Worm (Caenorhabditis elegans) whole organism, young adult: ENCODE results near the gene npl-10.

ENCODE experiments used
- B0261.1 ChIP-seq: sonication (generic microtip); optimal IDR thresholded peaks from 2 replicates; lab custom pipeline; 2016; ENCODE audit warnings: mild to moderate bottlenecking, missing genetic modification characterization, moderate library complexity, missing compliant biosample characterization
- B0336.3 ChIP-seq: fragments of 200-800 bp; sonication (Bioruptor generic); IDR thresholded peaks from 2 replicates; pipeline ENCODE4 v1.3.6; 2022; ENCODE audit warnings: missing genetic modification characterization, missing compliant biosample characterization
- F49E8.2 ChIP-seq: sonication (generic microtip); optimal IDR thresholded peaks from 3 replicates; lab custom pipeline; 2017; ENCODE audit warnings: missing genetic modification characterization, mild to moderate bottlenecking, missing compliant biosample characterization, antibody characterized with exemption, moderate library complexity; ENCODE audit not compliant: insufficient read depth
- F52B5.7 ChIP-seq: sonication (generic microtip); optimal IDR thresholded peaks from 2 replicates; lab custom pipeline; 2016; ENCODE audit warnings: mild to moderate bottlenecking, missing genetic modification characterization, missing compliant biosample characterization
- F57A8.1 ChIP-seq: fragments of 200-800 bp; sonication (Bioruptor generic); optimal IDR thresholded peaks from 2 replicates; lab custom pipeline; 2018; ENCODE audit warnings: mild to moderate bottlenecking, missing genetic modification characterization, moderate library complexity, missing compliant biosample characterization
- K12H6.12 ChIP-seq: fragments of 200-800 bp; sonication (Bioruptor generic); optimal IDR thresholded peaks from 2 replicates; lab custom pipeline; 2018; ENCODE audit warnings: mild to moderate bottlenecking, missing genetic modification characterization, missing compliant biosample characterization
- T26A5.8 ChIP-seq: sonication (generic microtip); optimal IDR thresholded peaks from 2 replicates; lab custom pipeline; 2016; ENCODE audit warnings: missing genetic modification characterization, missing compliant biosample characterization
- Y53F4B.3 ChIP-seq: fragments of 200-800 bp; sonication (Bioruptor generic); IDR thresholded peaks from 2 replicates; pipeline ENCODE4 v1.3.6; 2022; ENCODE audit warnings: missing genetic modification reagents, missing genetic modification characterization, missing compliant biosample characterization
- Y53G8AR.9 ChIP-seq: fragments of 200-800 bp; sonication (Bioruptor generic); conservative IDR thresholded peaks from 2 replicates; pipeline ENCODE4 v1.3.6; 2022; ENCODE audit warnings: missing genetic modification reagents, missing genetic modification characterization, missing compliant biosample characterization
- Y56A3A.18 ChIP-seq: fragments of 200-800 bp; sonication (Bioruptor generic); IDR thresholded peaks from 2 replicates; pipeline ENCODE4 v1.3.6; 2022; ENCODE audit warnings: missing genetic modification reagents, missing genetic modification characterization, missing compliant biosample characterization
- Y95B8A.8 ChIP-seq: fragments of 200-800 bp; sonication (Bioruptor generic); IDR thresholded peaks from 2 replicates; pipeline ENCODE4 v1.3.6; 2022; ENCODE audit warnings: missing genetic modification reagents, missing genetic modification characterization, missing compliant biosample characterization
- ZK185.1 ChIP-seq: sonication (generic microtip); optimal IDR thresholded peaks from 2 replicates; lab custom pipeline; 2016; ENCODE audit warnings: mild to moderate bottlenecking, missing genetic modification characterization, missing compliant biosample characterization; ENCODE audit not compliant: poor library complexity, severe bottlenecking
- akir-1 ChIP-seq: fragments of 200-800 bp; sonication (Bioruptor generic); optimal IDR thresholded peaks from 2 replicates; lab custom pipeline; 2018; ENCODE audit warnings: mild to moderate bottlenecking, missing genetic modification characterization, moderate library complexity, missing compliant biosample characterization
- ama-1 ChIP-seq, 3 experiments: fragments of 150-350 bp in 1 of 3; sonication (generic microtip) in 2 of 3; optimal IDR thresholded peaks; 2 replicates each; lab custom pipeline; 2014 to 2018; ENCODE audit warnings: missing biosample characterization in 2 of 3, missing genetic modification characterization in 2 of 3, missing genetic modification reagents in 2 of 3
- atf-7 ChIP-seq: sonication (generic microtip); optimal IDR thresholded peaks from 2 replicates; lab custom pipeline; 2017; ENCODE audit warnings: mild to moderate bottlenecking, missing genetic modification characterization, missing compliant biosample characterization
- attf-5 ChIP-seq: fragments of 200-800 bp; sonication (Bioruptor generic); optimal IDR thresholded peaks from 2 replicates; lab custom pipeline; 2018; ENCODE audit warnings: mild to moderate bottlenecking, missing genetic modification characterization, missing compliant biosample characterization
- ccch-3 ChIP-seq: fragments of 200-800 bp; sonication (Bioruptor generic); optimal IDR thresholded peaks from 2 replicates; lab custom pipeline; 2018; ENCODE audit warnings: mild to moderate bottlenecking, missing genetic modification characterization, missing compliant biosample characterization
- cebp-1 ChIP-seq, 2 experiments: fragments of 200-800 bp in 1 of 2; sonication (Bioruptor generic) in 1 of 2; sonication (generic microtip) in 1 of 2; IDR thresholded peaks in 1 of 2; optimal IDR thresholded peaks in 1 of 2; 2 replicates each; pipeline versions ENCODE4 v1.3.6 to Lab custom; 2017 to 2022; ENCODE audit warnings: missing compliant biosample characterization in 2 of 2, missing genetic modification characterization in 2 of 2, mild to moderate bottlenecking in 1 of 2, missing genetic modification reagents in 1 of 2, moderate library complexity in 1 of 2
- ceh-79 ChIP-seq: sonication (generic microtip); optimal IDR thresholded peaks from 2 replicates; lab custom pipeline; 2017; ENCODE audit warnings: mild to moderate bottlenecking, missing genetic modification characterization, missing compliant biosample characterization
- die-1 ChIP-seq: sonication (generic microtip); optimal IDR thresholded peaks from 2 replicates; lab custom pipeline; 2016; ENCODE audit warnings: missing genotype, mild to moderate bottlenecking, missing genetic modification characterization, missing compliant biosample characterization
- ekl-4 ChIP-seq: fragments of 200-800 bp; sonication (Bioruptor generic); IDR thresholded peaks from 2 replicates; pipeline ENCODE4 v1.3.6; 2022; ENCODE audit warnings: missing genetic modification reagents, missing genetic modification characterization, missing compliant biosample characterization
- him-1 ChIP-seq: sonication (generic microtip); optimal IDR thresholded peaks from 2 replicates; lab custom pipeline; 2016; ENCODE audit warnings: missing genotype, missing genetic modification reagents, missing genetic modification characterization, missing compliant biosample characterization
- lin-26 ChIP-seq: fragments of 200-800 bp; sonication (Bioruptor generic); IDR thresholded peaks from 2 replicates; pipeline ENCODE4 v1.3.6; 2022; ENCODE audit warnings: missing genetic modification reagents, missing genetic modification characterization, missing compliant biosample characterization
- lir-1 ChIP-seq: fragments of 200-800 bp; sonication (Bioruptor generic); conservative IDR thresholded peaks from 2 replicates; pipeline ENCODE4 v1.3.6; 2022; ENCODE audit warnings: missing genetic modification reagents, missing genetic modification characterization, missing compliant biosample characterization
- lsl-1 ChIP-seq: fragments of 200-800 bp; sonication (Bioruptor generic); optimal IDR thresholded peaks from 2 replicates; lab custom pipeline; 2018; ENCODE audit warnings: mild to moderate bottlenecking, missing genetic modification characterization, moderate library complexity, missing compliant biosample characterization
- lsy-27 ChIP-seq: sonication (generic microtip); optimal IDR thresholded peaks from 2 replicates; lab custom pipeline; 2017; ENCODE audit warnings: missing genetic modification characterization, mild to moderate bottlenecking, missing compliant biosample characterization, antibody characterized with exemption, missing genotype, borderline replicate concordance; ENCODE audit not compliant: insufficient read depth
- madf-3 ChIP-seq: fragments of 200-800 bp; sonication (Bioruptor generic); IDR thresholded peaks from 2 replicates; pipeline ENCODE4 v1.3.6; 2022; ENCODE audit warnings: missing genetic modification reagents, missing genetic modification characterization, missing compliant biosample characterization
- madf-6 ChIP-seq: fragments of 200-800 bp; sonication (Bioruptor generic); IDR thresholded peaks from 2 replicates; pipeline ENCODE4 v1.3.6; 2022; ENCODE audit warnings: missing genetic modification reagents, missing genetic modification characterization, missing compliant biosample characterization
- mcd-1 ChIP-seq: fragments of 200-800 bp; sonication (Bioruptor generic); IDR thresholded peaks from 2 replicates; pipeline ENCODE4 v1.3.6; 2022; ENCODE audit warnings: missing genetic modification reagents, missing genetic modification characterization, missing compliant biosample characterization
- mel-28 ChIP-seq: sonication (generic microtip); optimal IDR thresholded peaks from 2 replicates; lab custom pipeline; 2016; ENCODE audit warnings: borderline replicate concordance, mild to moderate bottlenecking, missing genetic modification characterization, missing compliant biosample characterization
- nfya-2 ChIP-seq: fragments of 200-800 bp; sonication (Bioruptor generic); IDR thresholded peaks from 2 replicates; pipeline ENCODE4 v1.3.6; 2022; ENCODE audit warnings: missing genetic modification reagents, missing genetic modification characterization, missing compliant biosample characterization
- nfyb-1 ChIP-seq: fragments of 200-800 bp; sonication (Bioruptor generic); IDR thresholded peaks from 2 replicates; pipeline ENCODE4 v1.3.6; 2022; ENCODE audit warnings: missing genetic modification reagents, missing genetic modification characterization, missing compliant biosample characterization
- nhr-120 ChIP-seq: fragments of 200-800 bp; sonication (Bioruptor generic); IDR thresholded peaks from 2 replicates; pipeline ENCODE4 v1.3.6; 2022; ENCODE audit warnings: missing genetic modification characterization, missing compliant biosample characterization
- nhr-27 ChIP-seq: fragments of 200-800 bp; sonication (Bioruptor generic); optimal IDR thresholded peaks from 2 replicates; lab custom pipeline; 2018; ENCODE audit warnings: mild to moderate bottlenecking, missing genetic modification characterization, moderate library complexity, missing compliant biosample characterization
- pha-4 ChIP-seq: fragments of 150-350 bp; sonication (generic microtip); optimal IDR thresholded peaks from 2 replicates; lab custom pipeline; 2014; ENCODE audit warnings: missing biosample characterization, missing genetic modification reagents, missing genetic modification characterization
- repo-1 ChIP-seq: sonication (generic microtip); optimal IDR thresholded peaks from 2 replicates; lab custom pipeline; 2017; ENCODE audit warnings: mild to moderate bottlenecking, missing genetic modification characterization, missing compliant biosample characterization
- sdz-38 ChIP-seq: sonication (generic microtip); optimal IDR thresholded peaks from 2 replicates; lab custom pipeline; 2016; ENCODE audit warnings: missing genotype, missing genetic modification characterization, missing compliant biosample characterization
- snpc-4 ChIP-seq, 5 experiments: fragments of 150-350 bp in 1 of 5; sonication (generic microtip) in 4 of 5; optimal IDR thresholded peaks; 2 replicates each; lab custom pipeline; 2014 to 2018; ENCODE audit warnings: missing genetic modification characterization in 5 of 5, missing biosample characterization in 3 of 5, antibody characterized with exemption in 2 of 5, mild to moderate bottlenecking in 2 of 5, missing compliant biosample characterization in 2 of 5, missing genotype in 2 of 5, moderate library complexity in 2 of 5, missing genetic modification reagents in 1 of 5
- tbp1 ChIP-seq: fragments of 200-800 bp; sonication (Bioruptor generic); optimal IDR thresholded peaks from 2 replicates; lab custom pipeline; 2018; ENCODE audit warnings: mild to moderate bottlenecking, missing genetic modification characterization, missing compliant biosample characterization
- tlf-1 ChIP-seq: fragments of 200-800 bp; sonication (Bioruptor generic); optimal IDR thresholded peaks from 2 replicates; lab custom pipeline; 2018; ENCODE audit warnings: mild to moderate bottlenecking, missing genetic modification characterization, missing compliant biosample characterization
- unc-130 ChIP-seq: sonication (generic microtip); optimal IDR thresholded peaks from 2 replicates; lab custom pipeline; 2016; ENCODE audit warnings: missing genetic modification reagents, missing genetic modification characterization, missing compliant biosample characterization
- xnd-1 ChIP-seq: sonication (generic microtip); optimal IDR thresholded peaks from 2 replicates; lab custom pipeline; 2016; ENCODE audit warnings: missing genotype, missing genetic modification reagents, missing genetic modification characterization, missing compliant biosample characterization
- ztf-26 ChIP-seq: sonication (generic microtip); optimal IDR thresholded peaks from 2 replicates; lab custom pipeline; 2017; ENCODE audit warnings: missing genetic modification characterization, missing compliant biosample characterization

npl-10 gene

DNA sequence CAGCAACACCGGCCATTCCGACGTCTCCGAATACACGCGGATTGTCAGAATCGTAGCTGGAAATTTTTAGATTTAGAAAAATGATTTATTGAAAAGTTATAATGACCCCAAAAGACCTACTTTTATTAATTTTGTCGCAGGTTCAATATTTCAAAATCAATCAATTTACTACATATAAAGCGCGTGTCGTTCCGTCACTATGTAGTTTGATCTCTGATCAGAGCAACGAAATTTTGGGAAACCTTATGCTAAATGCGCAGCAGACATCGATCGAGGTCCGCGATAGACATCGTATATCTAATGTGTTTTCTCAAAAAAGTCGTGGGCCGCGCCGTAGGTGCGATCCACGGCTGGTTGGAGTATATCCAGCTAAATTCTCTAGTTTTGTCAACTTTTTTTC, 29.2 kb downstream of the npl-10 start:
- TF ChIP-seq B0261.1 (tag; lab: Kevin White, UChicago) (no peak), snpc-4 (GFP tag; optimal IDR thresholded peaks at IDR 0.05; lab: Kevin White, UChicago) (peak; percentile 11), snpc-4 (tag; optimal IDR thresholded peaks at IDR 0.05; lab: Kevin White, UChicago) (peak in 2 of 4 experiments; percentile 68 to 71)
- TF ChIP-seq, all 124 proteins: peak for 1

DNA sequence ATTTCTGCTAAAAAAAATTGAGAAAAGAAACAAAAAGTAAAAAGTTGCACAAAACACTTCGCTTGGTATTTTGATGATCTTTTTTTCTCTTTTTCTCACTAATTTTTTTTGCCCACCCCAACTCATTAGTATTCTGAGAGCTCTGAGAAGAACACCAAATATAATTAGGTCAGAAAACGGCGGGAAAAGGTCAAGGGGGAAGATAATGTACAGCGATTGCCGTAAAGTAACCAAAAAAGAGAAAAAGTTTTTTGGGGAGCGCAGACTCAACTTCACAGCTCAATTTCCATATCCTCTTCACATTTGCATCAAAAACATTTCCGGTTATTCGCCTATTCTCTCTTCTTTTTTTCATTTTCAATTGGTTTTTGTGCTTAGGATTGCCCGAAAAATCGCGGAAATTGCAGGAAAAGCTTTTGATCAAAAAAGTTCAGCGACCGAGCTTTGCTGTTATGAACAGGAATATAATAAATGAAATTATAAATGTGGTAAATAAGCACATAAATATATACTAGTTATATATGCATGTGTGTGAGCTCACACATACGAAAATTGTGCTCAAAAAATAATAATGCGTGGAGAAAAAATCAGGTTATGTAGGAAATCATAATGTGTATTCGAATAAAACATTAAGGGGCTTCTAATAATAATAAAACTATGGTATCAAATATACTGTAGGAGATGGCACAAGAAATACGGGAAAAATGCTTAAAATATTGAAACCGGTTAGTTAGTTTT, 33.0 kb downstream of the npl-10 start:
- TF ChIP-seq nfya-2 (GFP tag; lab: Robert Waterston, UW) = no peak
- 0 out of 2 replicates have a peak, but pooled peaks have one; percentile 25 for TF ChIP-seq Y53G8AR.9
- TF ChIP-seq T26A5.8 = no peak
- TF ChIP-seq atf-7 (tag; lab: Kevin White, UChicago) = peak; percentile 6
- TF ChIP-seq ztf-26 (tag; lab: Kevin White, UChicago) = peak; percentile 34
- no peak for TF ChIP-seq F49E8.2 (tag; lab: Kevin White, UChicago)
- TF ChIP-seq madf-6 (GFP tag; lab: Robert Waterston, UW) = no peak
- no peak for TF ChIP-seq K12H6.12 (tag; lab: Kevin White, UChicago)
- peak; percentile 57 for TF ChIP-seq F52B5.7 (tag; lab: Kevin White, UChicago)
- 0 out of 2 replicates have a peak, but pooled peaks have one; percentile 9 for TF ChIP-seq Y53F4B.3 (GFP tag; lab: Robert Waterston, UW)
- TF ChIP-seq ceh-79 (tag; lab: Kevin White, UChicago) = peak; percentile 15
- no peak for TF ChIP-seq Y95B8A.8
- TF ChIP-seq lsl-1 = no peak
- TF ChIP-seq die-1 (tag; lab: Kevin White, UChicago) = no peak
- no peak for TF ChIP-seq akir-1 (GFP tag; lab: Kevin White, UChicago)
- TF ChIP-seq F57A8.1 (GFP tag; lab: Kevin White, UChicago) = no peak
- TF ChIP-seq mcd-1 (GFP tag; lab: Robert Waterston, UW) = 0 out of 2 replicates have a peak, but pooled peaks have one; percentile 4
- no peak for TF ChIP-seq unc-130
- peak; percentile 60; the same call in 1 of the 2 replicates for TF ChIP-seq B0336.3
- TF ChIP-seq ccch-3 = no peak
- peak; percentile 80 for TF ChIP-seq ama-1 (optimal IDR thresholded peaks at IDR 0.05; lab: Kevin White, UChicago)
- TF ChIP-seq ama-1 (GFP tag; optimal IDR thresholded peaks at IDR 0.05; lab: Kevin White, UChicago) = no peak
- TF ChIP-seq sdz-38 (tag; lab: Kevin White, UChicago) = no peak
- no peak for TF ChIP-seq lir-1 (GFP tag; lab: Robert Waterston, UW)
- peak; percentile 32; the same call in 1 of the 2 replicates for TF ChIP-seq Y56A3A.18 (GFP tag; lab: Robert Waterston, UW)
- TF ChIP-seq nfyb-1 (GFP tag; lab: Robert Waterston, UW) = peak; percentile 68
- no peak for TF ChIP-seq nhr-120
- TF ChIP-seq ZK185.1 (tag; lab: Kevin White, UChicago) = no peak
- TF ChIP-seq madf-3 (GFP tag; lab: Robert Waterston, UW) = 0 out of 2 replicates have a peak, but pooled peaks have one; percentile 2
- peak; percentile 0 for TF ChIP-seq attf-5
- no peak for TF ChIP-seq lsy-27
- peak; percentile 57 for TF ChIP-seq him-1
- no peak for TF ChIP-seq lin-26
- no peak for TF ChIP-seq xnd-1 (tag; lab: Kevin White, UChicago)
- TF ChIP-seq nhr-27 (tag; lab: Kevin White, UChicago) = no peak
- TF ChIP-seq pha-4 (tag; lab: Kevin White, UChicago) = no peak
- no peak for TF ChIP-seq mel-28 (tag; lab: Kevin White, UChicago)
- TF ChIP-seq repo-1 = peak; percentile 87
- no peak for TF ChIP-seq tbp1 (GFP tag; lab: Kevin White, UChicago)
- no peak for TF ChIP-seq cebp-1 (GFP tag; IDR thresholded peaks at IDR 0.05; lab: Robert Waterston, UW)
- peak; percentile 51 for TF ChIP-seq cebp-1 (tag; optimal IDR thresholded peaks at IDR 0.05; lab: Kevin White, UChicago)
- TF ChIP-seq tlf-1 (GFP tag; lab: Kevin White, UChicago) = peak; percentile 43
- TF ChIP-seq ekl-4 = peak; percentile 53; the same call in 1 of the 2 replicates
